Worm (Caenorhabditis elegans): ENCODE results near the gene gkow-1.

DNA sequence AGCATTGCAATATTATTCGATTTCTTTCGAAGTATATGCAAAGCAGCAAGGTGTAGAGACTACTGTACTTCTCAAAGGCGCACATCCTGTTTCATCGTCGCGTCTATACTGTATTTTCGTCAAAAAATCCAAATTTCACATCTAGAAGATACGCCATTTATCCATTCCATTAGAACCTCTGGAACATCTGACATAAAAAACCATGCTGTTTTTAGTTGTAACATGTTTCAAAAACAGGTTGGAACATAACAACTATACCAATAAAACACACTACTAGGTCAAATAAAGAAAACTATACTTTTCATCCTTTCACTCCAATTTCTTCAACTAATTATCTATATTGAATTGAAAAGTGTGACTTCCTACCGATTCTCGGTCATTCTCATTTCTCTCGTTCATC, 2.4 kb downstream of the gkow-1 start, which contains the start of gene ugt-59:
- TF ChIP-seq unc-39 (tag; optimal IDR thresholded peaks at IDR 0.05) = no peak
- no peak for TF ChIP-seq blmp-1 (tag; optimal IDR thresholded peaks at IDR 0.05)
- no peak for TF ChIP-seq unc-62 (GFP tag; optimal IDR thresholded peaks at IDR 0.05)
- TF ChIP-seq nhr-28 (tag; optimal IDR thresholded peaks at IDR 0.05) = no peak
- no peak for TF ChIP-seq lsy-2 (tag; optimal IDR thresholded peaks at IDR 0.05)
- TF ChIP-seq pha-4 (tag; optimal IDR thresholded peaks at IDR 0.05) = no peak

All from whole organism, mixed stage, embryonic.